Worm (Caenorhabditis elegans) whole organism, L3 larva: ENCODE results near the gene Y49F6C.6.

ENCODE experiments used
- aly-2 ChIP-seq: fragments of 150-350 bp; optimal IDR thresholded peaks from 2 replicates; lab custom pipeline; 2014; ENCODE audit warnings: missing biosample characterization, missing genetic modification characterization
- elt-3 ChIP-seq, 3 experiments: fragments of 150-350 bp in 1 of 3; sonication (generic microtip) in 2 of 3; optimal IDR thresholded peaks; 2 replicates in 2 of 3; 4 replicates in 1 of 3; lab custom pipeline; 2014 to 2017; ENCODE audit warnings: missing biosample characterization in 3 of 3, missing genetic modification characterization in 3 of 3
- jun-1 ChIP-seq: fragments of 150-350 bp; optimal IDR thresholded peaks from 2 replicates; lab custom pipeline; 2014; ENCODE audit warnings: missing biosample characterization, missing genetic modification reagents, missing genetic modification characterization
- mdl-1 ChIP-seq: fragments of 150-350 bp; optimal IDR thresholded peaks from 2 replicates; lab custom pipeline; 2014; ENCODE audit warnings: missing biosample characterization, missing genetic modification characterization
- nhr-67 ChIP-seq: fragments of 150-350 bp; optimal IDR thresholded peaks from 2 replicates; lab custom pipeline; 2014; ENCODE audit warnings: missing biosample characterization, missing genetic modification characterization
- unc-62 ChIP-seq: fragments of 150-350 bp; sonication (generic microtip); optimal IDR thresholded peaks from 4 replicates; lab custom pipeline; 2014; ENCODE audit warnings: missing biosample characterization, missing genetic modification reagents, missing genetic modification characterization
- ztf-11 ChIP-seq: fragments of 150-350 bp; optimal IDR thresholded peaks from 2 replicates; lab custom pipeline; 2014; ENCODE audit warnings: missing biosample characterization, missing genetic modification characterization

DNA sequence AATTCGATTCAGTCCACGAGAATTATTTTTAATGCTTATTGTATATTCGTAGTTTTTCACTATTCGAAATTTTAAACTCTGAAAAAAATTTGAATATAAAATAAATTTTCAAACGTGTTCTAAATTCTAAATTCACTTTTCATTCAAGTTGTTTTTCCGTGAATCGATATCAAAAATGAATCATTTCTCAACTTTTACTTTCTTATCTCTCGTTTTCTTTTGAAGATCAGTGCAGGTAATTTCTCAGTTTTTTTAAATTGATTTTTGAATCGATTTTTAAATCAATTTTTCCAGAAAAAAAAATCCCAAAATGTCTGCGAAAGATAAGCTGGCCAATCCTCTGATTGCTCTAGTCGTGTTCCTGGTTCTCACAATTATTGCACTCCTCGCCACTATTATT, 49.5 kb upstream of the Y49F6C.6 start, which contains the start of gene nep-6:
- TF ChIP-seq unc-62 (GFP tag; lab: Kevin White, UChicago) (no peak), elt-3 (tag; optimal IDR thresholded peaks at IDR 0.05; lab: Kevin White, UChicago) (no peak), jun-1 (tag; lab: Kevin White, UChicago) (no peak), nhr-67 (no peak), mdl-1 (no peak), aly-2 (tag; lab: Kevin White, UChicago) (no peak), ztf-11 (tag; lab: Kevin White, UChicago) (no peak)
